Fruit fly (Drosophila melanogaster): ENCODE data around the gene Rab14.
A peak's percentile ranks its signal among the peaks of the same experiment; 100 is the strongest.

Gene Rab14

dm6 chr2L:14404744-14405449 is 50.0 kb downstream of the Rab14 start:
- TF ChIP-seq ovo (GFP tag; optimal IDR thresholded peaks at IDR 0.05) (peak; percentile 15), kay (GFP tag; ENCODE audit: borderline replicate concordance) (peak; percentile 47), CG11617 (GFP tag; optimal IDR thresholded peaks at IDR 0.05) (peak; percentile 63), pad (GFP tag; optimal IDR thresholded peaks at IDR 0.05) (no peak), tj (GFP tag; optimal IDR thresholded peaks at IDR 0.05) (peak; percentile 70), CG14711 (tag; optimal IDR thresholded peaks at IDR 0.05) (peak; percentile 42), CG12768 (GFP tag; optimal IDR thresholded peaks at IDR 0.05) (peak; percentile 16), cic (GFP tag; optimal IDR thresholded peaks at IDR 0.05) (no peak), CG33017 (tag; optimal IDR thresholded peaks at IDR 0.05) (peak; percentile 39), CG7101 (tag; optimal IDR thresholded peaks at IDR 0.05) (peak; percentile 29), Clk (GFP tag; optimal IDR thresholded peaks at IDR 0.05) (no peak), CG7045 (GFP tag; optimal IDR thresholded peaks at IDR 0.05) (peak; percentile 21)

All from whole organism, adult.